Worm (Caenorhabditis elegans): ENCODE measurements around the gene sru-44.

DNA sequence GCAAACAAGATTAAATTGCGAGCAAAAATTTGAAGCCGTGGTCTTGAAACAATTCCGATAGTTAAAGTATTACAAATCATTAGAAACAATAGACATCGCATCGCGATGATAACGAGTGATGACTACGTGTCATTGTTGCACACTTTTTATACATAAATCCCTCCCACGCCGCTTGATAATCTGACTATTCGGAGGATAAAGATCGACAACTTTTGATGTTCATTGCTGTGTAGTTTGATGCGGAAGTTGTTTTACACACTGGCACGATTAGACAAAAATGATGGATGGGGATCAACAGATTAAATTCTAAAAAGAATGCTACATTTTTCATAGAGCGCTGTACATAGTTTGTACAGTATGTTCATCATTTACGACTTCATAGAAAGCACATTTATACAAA is 11.5 kb upstream of the sru-44 start, which contains the start of gene T08G3.11:
- TF ChIP-seq him-1 (tag; optimal IDR thresholded peaks at IDR 0.05), result no peak
- no peak for TF ChIP-seq W03F9.2 (tag; optimal IDR thresholded peaks at IDR 0.05)
